Worm (Caenorhabditis elegans) whole organism, late embryonic: ENCODE measurements around the gene ZK285.2.

Source experiments
- C08G9.2 ChIP-seq: sonication (generic microtip); optimal IDR thresholded peaks from 2 replicates; lab custom pipeline; 2016; ENCODE audit warnings: mild to moderate bottlenecking, missing genetic modification characterization, moderate library complexity, missing compliant biosample characterization
- ama-1 ChIP-seq: fragments of 150-350 bp; optimal IDR thresholded peaks from 2 replicates; lab custom pipeline; 2014
- ceh-14 ChIP-seq: sonication (generic microtip); optimal IDR thresholded peaks from 2 replicates; lab custom pipeline; 2016; ENCODE audit warnings: missing genotype, missing genetic modification characterization, missing compliant biosample characterization
- ceh-31 ChIP-seq: sonication (generic microtip); optimal IDR thresholded peaks from 2 replicates; lab custom pipeline; 2016; ENCODE audit warnings: missing genetic modification characterization, missing compliant biosample characterization
- eyg-1 ChIP-seq: sonication (generic microtip); optimal IDR thresholded peaks from 2 replicates; lab custom pipeline; 2016; ENCODE audit warnings: missing genotype, missing genetic modification characterization, missing compliant biosample characterization
- hlh-15 ChIP-seq: sonication (generic microtip); optimal IDR thresholded peaks from 2 replicates; lab custom pipeline; 2016; ENCODE audit warnings: missing genetic modification characterization, missing compliant biosample characterization
- hlh-30 ChIP-seq: sonication (generic microtip); optimal IDR thresholded peaks from 2 replicates; lab custom pipeline; 2017; ENCODE audit warnings: antibody characterized with exemption, missing genetic modification characterization, missing compliant biosample characterization; ENCODE audit not compliant: insufficient read depth
- lim-6 ChIP-seq: sonication (generic microtip); optimal IDR thresholded peaks from 2 replicates; lab custom pipeline; 2016; ENCODE audit warnings: missing genetic modification characterization, missing compliant biosample characterization
- npax-4 ChIP-seq: sonication (generic microtip); optimal IDR thresholded peaks from 2 replicates; lab custom pipeline; 2016; ENCODE audit warnings: missing genetic modification characterization, missing compliant biosample characterization
- pax-1 ChIP-seq: fragments of 150-350 bp; optimal IDR thresholded peaks from 2 replicates; lab custom pipeline; 2014; ENCODE audit warnings: missing biosample characterization, missing genetic modification characterization
- tbx-2 ChIP-seq: sonication (generic microtip); optimal IDR thresholded peaks from 2 replicates; lab custom pipeline; 2016; ENCODE audit warnings: missing genetic modification characterization, missing compliant biosample characterization
- unc-55 ChIP-seq: sonication (generic microtip); optimal IDR thresholded peaks from 2 replicates; lab custom pipeline; 2017; ENCODE audit warnings: missing biosample characterization, missing genetic modification reagents, missing genetic modification characterization
- unc-86 ChIP-seq: sonication (generic microtip); optimal IDR thresholded peaks from 2 replicates; lab custom pipeline; 2016; ENCODE audit warnings: missing genetic modification characterization, missing compliant biosample characterization

DNA sequence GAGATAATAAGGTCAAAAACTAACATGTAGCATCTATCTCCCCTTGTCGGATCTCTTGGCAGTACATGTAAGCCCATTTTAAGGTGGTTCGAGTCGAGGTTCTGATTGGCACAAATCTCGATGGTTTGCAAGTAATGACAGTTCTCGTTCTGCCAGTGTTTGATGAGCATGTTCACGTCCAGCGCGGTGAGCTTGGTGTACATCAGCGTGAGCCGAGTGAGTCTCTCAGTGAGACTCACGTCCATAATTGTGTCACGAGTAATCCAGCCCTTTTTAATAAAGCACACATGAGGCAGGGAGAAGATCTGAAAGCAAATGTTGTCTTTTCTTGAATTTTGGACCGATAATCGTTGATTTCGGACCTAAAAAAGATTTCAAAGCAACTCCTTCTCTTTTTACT is 13.9 kb upstream of the ZK285.2 start, which contains the start of gene T10C6.16:
- TF ChIP-seq eyg-1 (tag; lab: Kevin White, UChicago), result no peak
- no peak for TF ChIP-seq lim-6 (tag; lab: Kevin White, UChicago)
- TF ChIP-seq ceh-14 (tag; lab: Kevin White, UChicago), result no peak
- no peak for TF ChIP-seq unc-86 (tag; lab: Kevin White, UChicago)
- no peak for TF ChIP-seq hlh-30 (tag; lab: Kevin White, UChicago)
- no peak for TF ChIP-seq pax-1
- TF ChIP-seq ceh-31 (tag; lab: Kevin White, UChicago), result no peak
- TF ChIP-seq hlh-15 (tag; lab: Kevin White, UChicago), result no peak
- TF ChIP-seq npax-4, result no peak
- no peak for TF ChIP-seq unc-55 (GFP tag; lab: Kevin White, UChicago)
- TF ChIP-seq ama-1, result no peak
- no peak for TF ChIP-seq tbx-2
- no peak for TF ChIP-seq C08G9.2 (tag; lab: Kevin White, UChicago)
